Worm (Caenorhabditis elegans) whole organism, dauer: ENCODE results near the gene fbxb-53.

Experiments
- unc-62 ChIP-seq: sonication (generic microtip); optimal IDR thresholded peaks from 2 replicates; lab custom pipeline; 2017; ENCODE audit warnings: missing biosample characterization, missing genetic modification reagents, missing genetic modification characterization

The fbxb-53 gene

DNA sequence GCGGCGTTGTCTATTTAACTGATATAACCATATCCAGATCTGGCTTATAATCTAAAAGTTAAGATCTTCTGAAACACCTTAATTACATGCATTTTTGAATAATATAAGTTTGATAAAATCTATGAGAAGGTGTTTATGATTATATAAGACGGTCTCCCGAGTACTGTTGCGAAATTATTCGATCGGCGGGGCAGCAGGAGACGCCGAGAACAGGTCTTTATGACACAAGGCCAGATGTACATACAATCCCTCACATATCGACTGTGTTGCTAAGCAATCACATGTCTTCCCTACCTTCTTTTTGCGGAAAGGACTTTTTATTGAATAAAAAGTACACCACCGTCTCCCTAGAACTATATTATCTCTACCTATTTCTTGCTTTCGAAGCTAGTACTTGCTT, at the start of gene fbxb-53:
TSS of gene fbxb-53 (plus strand) at position 301 of the 400 bp plus-strand sequence.
- TF ChIP-seq unc-62 (GFP tag; lab: Kevin White, UChicago), result no peak

ce11 chrII:1709959-1710358, 46.7 kb upstream of the fbxb-53 start, which contains the start of gene fbxa-184:
TSS of gene fbxa-184 (plus strand) at chrII:1710259.
- no peak for TF ChIP-seq unc-62 (GFP tag; lab: Kevin White, UChicago)

DNA sequence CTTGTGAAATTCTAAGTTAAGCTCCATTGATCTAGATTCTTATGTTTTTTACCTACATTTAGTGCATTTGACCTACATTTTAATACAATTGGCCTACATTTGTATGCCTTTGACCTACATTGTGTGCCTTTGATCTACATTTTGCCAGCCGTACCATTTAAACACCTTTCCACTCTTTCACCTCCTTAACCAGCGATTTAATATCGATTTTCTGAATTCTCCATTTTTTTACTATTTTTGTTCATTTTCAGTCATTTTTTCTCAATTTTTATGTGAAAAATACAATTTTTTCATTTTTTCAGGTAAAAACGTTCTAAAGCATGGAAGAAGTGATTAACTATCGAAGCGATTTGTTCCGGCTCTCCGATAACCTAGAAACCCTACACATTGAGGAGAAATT, 43.7 kb upstream of the fbxb-53 start, which contains the start of gene btb-7:
TSS of gene btb-7 (plus strand) at position 301 of the 400 bp plus-strand sequence.
- TF ChIP-seq unc-62 (GFP tag; lab: Kevin White, UChicago), result no peak

DNA sequence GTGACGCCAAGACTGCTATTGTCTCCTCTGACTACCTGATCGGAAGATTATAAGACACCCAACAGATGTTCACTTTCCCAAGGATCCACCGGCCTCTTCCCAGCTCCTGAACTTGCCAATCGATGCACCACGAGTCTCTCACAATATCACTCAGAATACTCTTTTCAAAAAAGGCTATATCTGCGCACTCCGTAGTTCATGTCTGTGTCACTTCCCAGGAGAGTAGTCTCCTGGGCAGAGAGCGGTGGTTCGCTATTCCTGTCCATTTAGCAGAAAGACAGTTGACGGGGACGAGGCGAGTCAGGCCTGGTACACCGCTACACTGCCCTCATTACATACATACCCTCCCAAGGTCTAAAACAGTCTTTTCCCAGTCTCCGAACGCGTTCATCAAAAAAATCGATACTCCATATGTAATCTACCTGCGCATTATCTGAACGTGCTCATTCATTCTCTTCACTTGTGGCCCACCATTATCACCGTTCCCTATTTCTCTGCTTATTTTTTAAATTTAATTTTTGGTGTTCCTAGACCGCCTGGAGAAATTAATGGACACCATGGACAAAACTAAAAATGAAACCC, 41.8 kb upstream of the fbxb-53 start, which contains the start of gene btb-6:
TSS of gene btb-6 (plus strand) at position 532 of the 582 bp plus-strand sequence.
- TF ChIP-seq unc-62 (GFP tag; lab: Kevin White, UChicago), result no peak

DNA sequence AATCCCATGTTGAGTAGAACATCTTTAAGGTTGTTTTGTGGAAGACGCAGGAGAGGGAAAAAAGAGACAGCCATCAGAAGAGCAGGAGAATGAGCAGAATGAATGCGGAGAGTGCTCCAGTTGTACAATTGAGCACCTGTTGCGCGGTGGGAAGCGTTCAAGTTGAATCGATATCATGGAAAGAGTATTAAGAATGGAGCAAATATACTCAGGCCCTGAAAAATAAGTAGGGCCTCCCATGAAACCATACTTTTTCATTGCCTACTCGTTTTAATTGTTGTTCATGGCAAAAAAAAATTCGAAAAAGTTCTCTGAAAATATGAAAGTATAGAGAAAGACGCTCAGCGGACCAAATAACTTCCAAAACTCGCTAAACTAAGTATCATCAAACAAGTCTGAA, 37.5 kb upstream of the fbxb-53 start, which contains the start of gene fbxb-48:
TSS of gene fbxb-48 (minus strand) at position 101 of the 400 bp plus-strand sequence.
- no peak for TF ChIP-seq unc-62 (GFP tag; lab: Kevin White, UChicago)

DNA sequence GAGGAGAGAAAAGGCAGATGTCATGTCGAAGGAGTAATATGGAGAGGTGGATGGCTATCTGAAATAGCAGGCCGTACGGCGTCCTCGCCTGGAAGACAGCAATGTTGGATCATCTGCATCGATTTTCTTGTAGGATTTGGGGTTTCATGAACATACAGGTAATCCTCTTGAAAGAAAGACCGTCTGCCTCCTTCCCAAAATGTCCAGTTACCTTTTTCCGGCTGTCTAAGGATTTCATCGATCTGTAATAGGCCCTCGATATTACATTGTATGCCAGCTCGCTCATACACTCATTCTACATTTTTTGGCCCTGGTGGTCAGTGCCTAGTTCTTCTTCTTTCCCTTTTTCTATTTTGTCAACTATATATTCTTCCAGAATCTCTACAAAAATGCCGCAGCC, 34.3 kb upstream of the fbxb-53 start, which contains the start of the genes fbxb-5 and btb-8:
TSS of gene fbxb-5 (minus strand) at position 101 of the 400 bp plus-strand sequence.
TSS of gene btb-8 (plus strand) at position 377 of the 400 bp plus-strand sequence.
- no peak for TF ChIP-seq unc-62 (GFP tag; lab: Kevin White, UChicago)

DNA sequence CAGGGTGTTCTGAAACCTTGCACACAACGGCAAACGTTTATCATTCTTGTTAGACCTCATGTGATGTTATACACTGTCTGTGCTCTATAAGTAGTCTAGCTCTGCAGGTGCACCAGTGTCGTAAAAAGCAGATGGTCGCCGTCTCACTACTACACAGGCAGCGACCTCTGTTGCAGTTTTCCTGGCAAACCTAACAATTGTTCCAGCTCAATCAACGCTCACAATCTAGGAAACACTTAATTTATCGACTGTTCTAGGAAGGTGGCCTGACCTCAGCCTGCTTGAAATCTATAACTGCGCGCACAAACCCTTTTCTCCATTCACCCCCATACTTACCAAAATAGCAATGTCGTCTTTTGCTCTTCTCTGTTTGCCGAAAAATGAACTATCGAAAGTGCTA, 32.4 kb upstream of the fbxb-53 start, which contains the start of gene fbxb-11:
TSS of gene fbxb-11 (plus strand) at position 301 of the 400 bp plus-strand sequence.
- TF ChIP-seq unc-62 (GFP tag; lab: Kevin White, UChicago), result no peak

ce11 chrII:1725735-1726134, 30.9 kb upstream of the fbxb-53 start, which contains the start of gene F45C12.17:
TSS of gene F45C12.17 (plus strand) at chrII:1726111.
- no peak for TF ChIP-seq unc-62 (GFP tag; lab: Kevin White, UChicago)

DNA sequence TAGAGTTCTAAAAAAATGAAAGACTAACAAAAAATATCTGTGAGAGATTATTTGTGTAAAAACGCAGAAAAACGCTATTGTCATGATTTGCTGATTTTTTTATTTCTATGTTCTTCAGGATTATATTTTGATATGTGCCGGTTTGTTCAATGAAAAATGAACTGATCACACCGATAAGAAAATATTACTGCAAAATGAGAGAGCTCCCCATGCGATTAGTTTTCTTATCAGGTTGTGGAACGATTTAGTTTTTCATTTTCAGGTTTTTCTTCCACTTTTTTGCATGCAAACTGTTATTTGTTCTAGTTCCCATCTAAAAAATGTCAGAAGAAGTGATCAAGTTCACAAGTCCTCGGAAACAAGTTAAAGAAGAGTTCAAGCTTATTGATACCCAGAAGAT, 28.4 kb upstream of the fbxb-53 start, which contains the start of gene btb-9:
TSS of gene btb-9 (plus strand) at position 254 of the 400 bp plus-strand sequence.
- no peak for TF ChIP-seq unc-62 (GFP tag; lab: Kevin White, UChicago)

ce11 chrII:1730103-1730502, 26.6 kb upstream of the fbxb-53 start, which contains the start of gene ceh-81:
TSS of gene ceh-81 (plus strand) at chrII:1730403.
- TF ChIP-seq unc-62 (GFP tag; lab: Kevin White, UChicago), result no peak

DNA sequence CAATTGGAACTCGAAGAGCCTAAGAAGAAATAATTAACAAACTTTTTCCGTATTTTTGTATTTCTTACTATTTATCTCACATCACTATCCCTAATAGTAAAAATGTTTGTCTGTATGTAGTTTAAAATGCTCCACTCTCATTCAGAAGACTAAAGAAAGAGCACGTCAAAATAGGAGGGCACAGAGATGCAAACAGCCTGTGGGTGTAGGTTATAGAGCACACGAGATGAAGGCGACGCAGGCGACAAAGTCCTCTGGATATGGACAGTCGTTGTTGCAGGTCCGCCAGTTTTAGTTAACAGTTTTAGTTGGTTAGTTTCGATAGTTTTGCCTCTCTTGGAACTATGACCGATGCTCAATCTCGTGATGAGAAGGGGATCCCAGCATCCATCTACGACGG, 24.8 kb upstream of the fbxb-53 start, which contains the start of gene ceh-82:
TSS of gene ceh-82 (plus strand) at position 301 of the 400 bp plus-strand sequence.
- no peak for TF ChIP-seq unc-62 (GFP tag; lab: Kevin White, UChicago)

- no peak for TF ChIP-seq unc-62 (GFP tag; lab: Kevin White, UChicago)
These were observed 21.5 kb upstream of the fbxb-53 start for ce11 chrII:1735145-1735544.

- no peak for TF ChIP-seq unc-62 (GFP tag; lab: Kevin White, UChicago)
These were observed 20.3 kb upstream of the fbxb-53 start, which contains the start of gene ceh-83 for ce11 chrII:1736353-1736752. TSS of gene ceh-83 (minus strand) at chrII:1736533.

- no peak for TF ChIP-seq unc-62 (GFP tag; lab: Kevin White, UChicago)
These were observed 17.8 kb upstream of the fbxb-53 start, which contains the start of the genes irld-9 and irld-33 for ce11 chrII:1738844-1739243. TSS of gene irld-9 (minus strand) at chrII:1738944. TSS of gene irld-33 (plus strand) at chrII:1739052.

DNA sequence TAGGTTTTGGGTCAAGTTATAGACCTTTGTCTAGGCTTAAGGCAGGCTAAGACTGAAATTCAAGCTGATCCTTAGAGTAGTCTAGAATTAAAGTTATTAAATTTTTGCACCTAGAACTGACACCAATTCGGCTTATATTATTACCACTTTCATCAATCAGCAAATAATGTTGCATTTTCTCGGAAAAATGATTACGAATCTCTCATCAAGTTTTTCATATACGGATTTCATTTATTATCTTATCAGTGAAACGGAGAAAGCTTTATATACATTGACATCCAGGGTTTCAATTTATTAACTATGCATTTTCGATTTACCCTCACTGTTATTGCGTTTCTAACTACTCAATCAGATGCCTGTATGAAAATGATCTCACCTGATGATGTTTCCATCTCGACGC, 15.4 kb upstream of the fbxb-53 start, which contains the start of gene K07G6.1:
TSS of gene K07G6.1 (plus strand) at position 301 of the 400 bp plus-strand sequence.
- TF ChIP-seq unc-62 (GFP tag; lab: Kevin White, UChicago), result no peak

DNA sequence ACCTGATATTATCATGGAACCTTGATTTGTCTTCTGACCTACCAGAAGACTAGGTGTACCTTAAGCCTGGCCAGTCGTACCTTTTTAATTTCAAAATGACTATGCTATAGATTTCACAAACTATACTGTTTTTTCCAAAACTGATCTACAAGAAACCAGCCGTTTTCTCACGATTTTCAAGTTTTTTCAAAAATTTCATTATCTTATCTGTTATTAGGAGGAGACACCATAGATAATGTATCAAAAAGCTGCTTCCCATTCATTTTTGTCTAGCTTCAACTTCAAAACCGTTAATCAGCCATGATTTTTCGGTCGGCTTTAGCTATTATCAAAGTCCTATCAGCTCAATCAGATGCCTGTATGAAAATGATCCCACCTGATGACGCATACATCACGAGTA, 14.1 kb upstream of the fbxb-53 start, which contains the start of gene F36H5.12:
TSS of gene F36H5.12 (plus strand) at position 301 of the 400 bp plus-strand sequence.
- no peak for TF ChIP-seq unc-62 (GFP tag; lab: Kevin White, UChicago)
